Fruit fly (Drosophila melanogaster): Measurements from ENCODE around the gene yin.

DNA sequence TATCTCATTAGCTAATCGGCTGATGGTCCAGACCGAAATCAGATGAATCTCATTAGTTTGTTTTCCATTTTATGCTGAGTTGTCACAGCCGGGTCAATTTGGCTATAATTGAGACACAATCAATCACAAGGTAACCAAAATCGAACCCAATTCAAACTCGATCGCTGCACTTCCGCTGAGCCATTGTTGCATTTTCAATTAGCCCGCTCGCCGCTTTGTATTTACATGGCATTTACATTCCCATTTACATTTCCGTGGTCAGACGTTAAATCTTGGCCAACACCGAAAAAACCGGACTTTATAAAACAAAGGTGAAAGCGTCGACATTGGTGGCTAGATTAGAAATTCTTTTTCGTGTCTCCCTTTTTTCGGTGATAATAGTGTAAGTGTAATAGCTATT, 46.7 kb downstream of the yin start:
- TF ChIP-seq psq (GFP tag; optimal IDR thresholded peaks at IDR 0.05) (no peak), GATAd (GFP tag; optimal IDR thresholded peaks at IDR 0.05) (no peak), HLH106 (tag; optimal IDR thresholded peaks at IDR 0.05) (no peak), woc (GFP tag; optimal IDR thresholded peaks at IDR 0.05) (no peak), Hnf4 (GFP tag; optimal IDR thresholded peaks at IDR 0.05) (no peak), CrebA (GFP tag; optimal IDR thresholded peaks at IDR 0.05; ENCODE audit: borderline replicate concordance) (no peak), pan (optimal IDR thresholded peaks at IDR 0.05) (no peak), jim (GFP tag; optimal IDR thresholded peaks at IDR 0.05) (no peak)

All from whole organism, wandering third instar larva.